Fruit fly (Drosophila melanogaster): ENCODE measurements around the gene CG15432.
A peak's percentile ranks its signal among the peaks of the same experiment; 100 is the strongest.

The CG15432 gene

DNA sequence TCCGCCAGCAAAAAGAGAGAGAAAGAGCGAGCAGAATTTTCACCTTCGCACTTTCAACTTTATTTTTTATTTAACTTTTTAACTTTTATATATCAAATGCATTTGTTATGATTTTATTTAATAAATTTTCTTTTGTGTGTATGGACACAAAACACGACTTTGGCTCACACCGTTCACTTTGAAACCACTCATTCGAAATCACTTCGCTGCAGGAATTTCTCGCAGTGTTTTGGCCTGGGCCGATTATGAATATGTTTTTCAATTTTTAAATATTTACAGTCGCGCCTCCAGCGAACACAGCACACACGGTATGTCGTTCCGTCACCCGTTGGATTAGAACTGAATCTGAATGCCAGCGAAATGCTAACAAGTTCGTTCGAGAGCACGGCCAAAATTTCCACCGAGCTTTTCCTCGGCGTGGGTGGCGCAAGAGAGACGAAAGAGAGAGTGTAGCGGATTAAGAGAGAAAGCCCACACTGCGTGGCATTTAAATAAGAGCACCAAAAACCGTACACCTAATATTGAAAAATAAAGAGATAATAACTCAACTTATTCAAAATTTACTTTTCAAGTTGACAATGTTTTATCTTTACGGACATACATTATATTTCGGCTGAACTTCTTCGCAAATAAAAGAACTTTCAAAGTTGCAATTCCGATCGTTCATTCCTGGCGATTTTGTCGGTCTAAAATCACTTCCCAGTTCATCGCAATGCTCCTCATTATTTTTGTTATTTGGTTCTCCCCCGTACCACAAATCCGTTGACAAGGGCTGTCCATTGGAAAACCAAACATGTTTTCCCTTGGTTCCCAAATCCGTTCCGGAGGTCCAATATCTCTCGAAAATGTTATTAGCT is 1.0 kb upstream of the CG15432 start, which contains the start of gene CG15431 (continued):
- TF ChIP-seq CG8359 (GFP tag; optimal IDR thresholded peaks at IDR 0.05; ENCODE audit: borderline replicate concordance) (no peak), CG31365 (tag; optimal IDR thresholded peaks at IDR 0.05) (no peak), Sry-δ (GFP tag; optimal IDR thresholded peaks at IDR 0.05) (no peak), vnd (GFP tag; IDR thresholded peaks at IDR 0.05; ENCODE audit: partially characterized antibody) (no peak), CG12769 (tag; optimal IDR thresholded peaks at IDR 0.05) (no peak), HLH4C (GFP tag; IDR thresholded peaks at IDR 0.05; ENCODE audit: partially characterized antibody) (no peak), scrt (GFP tag; optimal IDR thresholded peaks at IDR 0.05) (peak; percentile 55), cad (GFP tag; optimal IDR thresholded peaks at IDR 0.05) (no peak), CG10654 (GFP tag; optimal IDR thresholded peaks at IDR 0.05) (peak; percentile 43), CG9609 (GFP tag; optimal IDR thresholded peaks at IDR 0.05) (no peak), gem (tag; optimal IDR thresholded peaks at IDR 0.05) (peak; percentile 69), CG14667 (GFP tag; IDR thresholded peaks at IDR 0.05) (0 out of 2 replicates have a peak, but pooled peaks have one; percentile 8), corto (GFP tag; optimal IDR thresholded peaks at IDR 0.05) (no peak), Sox102F (GFP tag; optimal IDR thresholded peaks at IDR 0.05) (no peak), Side (GFP tag; optimal IDR thresholded peaks at IDR 0.05) (no peak), CG1603 (tag; optimal IDR thresholded peaks at IDR 0.05) (peak; percentile 27), TFAM (GFP tag; optimal IDR thresholded peaks at IDR 0.05) (no peak), dysf (GFP tag; IDR thresholded peaks at IDR 0.05) (peak; percentile 70), sob (GFP tag; IDR thresholded peaks at IDR 0.05) (peak; percentile 71), Hmx (GFP tag; optimal IDR thresholded peaks at IDR 0.05) (no peak), CG8924 (tag; optimal IDR thresholded peaks at IDR 0.05) (peak; percentile 56), sens-2 (GFP tag; IDR thresholded peaks at IDR 0.05) (no peak), caup (GFP tag; optimal IDR thresholded peaks at IDR 0.05; ENCODE audit: severe bottlenecking) (peak; percentile 70), Optix (GFP tag; IDR thresholded peaks at IDR 0.05) (0 out of 3 replicates have a peak, but pooled peaks have one; percentile 50), CG3726 (GFP tag; IDR thresholded peaks at IDR 0.05) (peak; percentile 59; the same call in 1 of the 3 replicates), Doc2 (GFP tag; IDR thresholded peaks at IDR 0.05) (no peak), lov (optimal IDR thresholded peaks at IDR 0.05) (no peak), lov (GFP tag; IDR thresholded peaks at IDR 0.05) (no peak), h (optimal IDR thresholded peaks at IDR 0.05) (no peak), CG3407 (GFP tag; optimal IDR thresholded peaks at IDR 0.05) (no peak), Atf-2 (GFP tag; optimal IDR thresholded peaks at IDR 0.05) (no peak), Six4 (GFP tag; optimal IDR thresholded peaks at IDR 0.05) (no peak), ham (GFP tag; IDR thresholded peaks at IDR 0.05) (no peak), CG8089 (GFP tag; optimal IDR thresholded peaks at IDR 0.05) (no peak), Gug (GFP tag; IDR thresholded peaks at IDR 0.05) (peak; percentile 33; the same call in 1 of the 4 replicates), CG12155 (GFP tag; optimal IDR thresholded peaks at IDR 0.05) (no peak), NfI (GFP tag; optimal IDR thresholded peaks at IDR 0.05) (peak; percentile 67), CG30403 (GFP tag; optimal IDR thresholded peaks at IDR 0.05) (peak; percentile 55), Rfx (GFP tag; IDR thresholded peaks at IDR 0.05) (peak; percentile 73), dmrt11E (tag; optimal IDR thresholded peaks at IDR 0.05) (no peak), klu (GFP tag; IDR thresholded peaks at IDR 0.05) (peak; percentile 57), ken (GFP tag; IDR thresholded peaks at IDR 0.05) (0 out of 3 replicates have a peak, but pooled peaks have one; percentile 42), CG4424 (GFP tag; optimal IDR thresholded peaks at IDR 0.05) (peak; percentile 17), Bdp1 (GFP tag; optimal IDR thresholded peaks at IDR 0.05) (no peak), schlank (tag; optimal IDR thresholded peaks at IDR 0.05) (no peak), pzg (GFP tag; optimal IDR thresholded peaks at IDR 0.05) (no peak), slbo (GFP tag; IDR thresholded peaks at IDR 0.05) (peak; percentile 78), CG17186 (GFP tag; optimal IDR thresholded peaks at IDR 0.05) (no peak), CG9932 (GFP tag; IDR thresholded peaks at IDR 0.05) (peak; percentile 61), hbn (GFP tag; IDR thresholded peaks at IDR 0.05; ENCODE audit: partially characterized antibody) (no peak)
